Fruit fly (Drosophila melanogaster) whole organism: ENCODE measurements around the gene Nup37.

ENCODE experiments used
- CG8478 ChIP-seq: fragments of >200 bp; optimal IDR thresholded peaks from 2 replicates; lab custom pipeline; 2018; ENCODE audit warnings: inconsistent platforms
- Dll ChIP-seq: fragments of >200 bp; optimal IDR thresholded peaks from 2 replicates; lab custom pipeline; 2017
- EcR ChIP-seq, 2 experiments: fragments of >200 bp; optimal IDR thresholded peaks; 2 replicates each; lab custom pipeline; 2017; ENCODE audit warnings: missing biosample characterization in 2 of 2, missing genetic modification characterization in 2 of 2, missing genetic modification reagents in 2 of 2
- pan ChIP-seq: fragments of >200 bp; optimal IDR thresholded peaks from 2 replicates; lab custom pipeline; 2017
- psq ChIP-seq: fragments of >200 bp; optimal IDR thresholded peaks from 2 replicates; lab custom pipeline; 2017
- usp ChIP-seq: fragments of >200 bp; optimal IDR thresholded peaks from 2 replicates; lab custom pipeline; 2017; ENCODE audit warnings: missing biosample characterization, missing genetic modification characterization, mixed read lengths

DNA sequence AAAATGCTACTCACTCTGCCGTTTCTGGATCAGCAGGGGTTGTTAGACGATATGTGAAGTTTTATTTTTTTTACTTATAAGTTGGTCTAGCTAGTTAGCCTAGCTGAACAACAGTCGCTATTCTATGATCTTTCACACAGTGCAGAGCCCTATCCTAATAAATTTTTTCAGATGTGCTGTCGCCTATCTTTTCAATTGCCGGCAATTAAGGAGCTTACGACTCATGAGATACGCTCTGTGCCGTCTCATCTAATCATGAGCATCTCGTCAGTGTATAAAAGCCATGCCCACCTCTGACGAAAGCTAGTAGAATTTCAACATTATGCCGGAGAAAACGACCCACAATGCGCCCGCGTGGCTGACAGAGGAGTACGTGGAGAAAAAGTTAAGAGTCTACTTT, 22.5 kb downstream of the Nup37 start, which contains the start of the genes CG11889 and CG11891:
- TF ChIP-seq CG8478 (lab: Kevin White, UChicago), result no peak
- TF ChIP-seq EcR (GFP tag; optimal IDR thresholded peaks at IDR 0.05; lab: Kevin White, UChicago), result no peak
- TF ChIP-seq Dll, result no peak
- no peak for TF ChIP-seq psq (lab: Kevin White, UChicago)
- no peak for TF ChIP-seq pan (lab: Kevin White, UChicago)
- no peak for TF ChIP-seq usp
